Fruit fly (Drosophila melanogaster): ENCODE data around the gene mRRF1.

mRRF1 gene

dm6 chr3L:9349314-9349733 lies 14.8 kb upstream of the mRRF1 start, which contains the start of gene PGRP-LF (continued):
- TF ChIP-seq CG11902 (GFP tag; optimal IDR thresholded peaks at IDR 0.05) (no peak), svp (GFP tag) (peak; percentile 79), dsx (GFP tag; optimal IDR thresholded peaks at IDR 0.05; ENCODE audit: poor library complexity, severe bottlenecking) (no peak), Hr39 (GFP tag; optimal IDR thresholded peaks at IDR 0.05) (no peak), CG8632 (GFP tag; optimal IDR thresholded peaks at IDR 0.05) (no peak), fd59A (GFP tag; optimal IDR thresholded peaks at IDR 0.05) (no peak), Sox102F (GFP tag; optimal IDR thresholded peaks at IDR 0.05) (peak; percentile 21), eg (GFP tag; IDR thresholded peaks at IDR 0.05) (no peak), topi (GFP tag; optimal IDR thresholded peaks at IDR 0.05) (peak; percentile 22), Eip75B (GFP tag; optimal IDR thresholded peaks at IDR 0.05) (peak; percentile 7), CG16779 (tag; optimal IDR thresholded peaks at IDR 0.05) (peak; percentile 58)

- TF ChIP-seq dac (GFP tag; optimal IDR thresholded peaks at IDR 0.05): no peak
- TF ChIP-seq Eip93F (GFP tag; optimal IDR thresholded peaks at IDR 0.05): no peak
- no peak for TF ChIP-seq fkh (GFP tag; optimal IDR thresholded peaks at IDR 0.05)
- no peak for TF ChIP-seq CG10631 (GFP tag; optimal IDR thresholded peaks at IDR 0.05)
- no peak for TF ChIP-seq CG3919 (GFP tag; optimal IDR thresholded peaks at IDR 0.05)
- TF ChIP-seq dsx (GFP tag; optimal IDR thresholded peaks at IDR 0.05; ENCODE audit: poor library complexity, severe bottlenecking): no peak
Observed at dm6 chr3L:9353733-9354132, 10.4 kb upstream of the mRRF1 start, which contains the start of gene CG32040. CG32040 (plus strand) TSS chr3L:9354033.

dm6 chr3L:9355555-9355954 lies 8.6 kb upstream of the mRRF1 start:
- TF ChIP-seq vri (GFP tag; optimal IDR thresholded peaks at IDR 0.05): peak; percentile 39
- TF ChIP-seq CG10669 (GFP tag; optimal IDR thresholded peaks at IDR 0.05): no peak
- no peak for TF ChIP-seq dsx (GFP tag; optimal IDR thresholded peaks at IDR 0.05; ENCODE audit: poor library complexity, severe bottlenecking)
- no peak for TF ChIP-seq pdm3 (GFP tag; optimal IDR thresholded peaks at IDR 0.05)
- TF ChIP-seq Ets21C (GFP tag; optimal IDR thresholded peaks at IDR 0.05): no peak
- no peak for TF ChIP-seq CG6808 (GFP tag; optimal IDR thresholded peaks at IDR 0.05)

dm6 chr3L:9356138-9356753 lies 7.9 kb upstream of the mRRF1 start:
- TF ChIP-seq CG6854 (GFP tag; optimal IDR thresholded peaks at IDR 0.05) (no peak), ss (GFP tag; optimal IDR thresholded peaks at IDR 0.05) (no peak), Eip78C (GFP tag) (peak; percentile 28), CG11762 (GFP tag; optimal IDR thresholded peaks at IDR 0.05; ENCODE audit: insufficient read depth) (no peak), achi (GFP tag; optimal IDR thresholded peaks at IDR 0.05) (no peak), Smox (GFP tag; optimal IDR thresholded peaks at IDR 0.05) (no peak), fkh (GFP tag; optimal IDR thresholded peaks at IDR 0.05) (peak; percentile 26), svp (GFP tag) (peak; percentile 98), CG8119 (GFP tag; IDR thresholded peaks at IDR 0.05) (no peak), Blimp-1 (GFP tag; optimal IDR thresholded peaks at IDR 0.05) (no peak), CG15336 (GFP tag; IDR thresholded peaks at IDR 0.05) (no peak), vri (GFP tag; optimal IDR thresholded peaks at IDR 0.05) (no peak), Hr39 (GFP tag; optimal IDR thresholded peaks at IDR 0.05) (no peak), Gug (GFP tag; IDR thresholded peaks at IDR 0.05) (no peak), CG8632 (GFP tag; optimal IDR thresholded peaks at IDR 0.05) (no peak), CG16779 (tag; optimal IDR thresholded peaks at IDR 0.05) (no peak), dsx (GFP tag; optimal IDR thresholded peaks at IDR 0.05; ENCODE audit: poor library complexity, severe bottlenecking) (no peak)
